Fruit fly (Drosophila melanogaster) whole organism, embryonic: ENCODE data around the gene Gr64b.
A peak's percentile ranks its signal among the peaks of the same experiment; 100 is the strongest.

Experiments used
- Atf3 ChIP-seq: fragments of 200-800 bp; sonication (Bioruptor generic); optimal IDR thresholded peaks from 3 replicates; lab custom pipeline; 2016; ENCODE audit warnings: missing biosample characterization, missing genetic modification characterization
- Bteb2 ChIP-seq: fragments of 200-800 bp; sonication (Bioruptor generic); optimal IDR thresholded peaks from 2 replicates; lab custom pipeline; 2016; ENCODE audit warnings: missing biosample characterization, missing genetic modification characterization
- C15 ChIP-seq: fragments of 200-800 bp; sonication (Bioruptor generic); IDR thresholded peaks from 3 replicates; pipeline ENCODE4 v1.3.6; 2022; ENCODE audit warnings: missing biosample characterization, missing genetic modification characterization
- CG10654 ChIP-seq: fragments of 200-800 bp; sonication (Bioruptor generic); optimal IDR thresholded peaks from 2 replicates; lab custom pipeline; 2016; ENCODE audit warnings: missing biosample characterization, missing genetic modification characterization
- CG11247 ChIP-seq: fragments of 200-800 bp; sonication (Bioruptor generic); IDR thresholded peaks from 2 replicates; pipeline ENCODE4 v1.3.6; 2022; ENCODE audit warnings: missing biosample characterization, missing genetic modification characterization
- CG15696 ChIP-seq: fragments of 200-800 bp; sonication (Bioruptor generic); optimal IDR thresholded peaks from 2 replicates; lab custom pipeline; 2019; ENCODE audit warnings: missing biosample characterization, mild to moderate bottlenecking, missing genetic modification characterization, moderate library complexity
- CG1832 ChIP-seq: fragments of 200-800 bp; sonication (Bioruptor generic); optimal IDR thresholded peaks from 2 replicates; lab custom pipeline; 2017; ENCODE audit warnings: missing biosample characterization, mild to moderate bottlenecking, missing genetic modification characterization, inconsistent platforms
- CG30403 ChIP-seq: fragments of 200-800 bp; sonication (Bioruptor generic); optimal IDR thresholded peaks from 3 replicates; lab custom pipeline; 2016; ENCODE audit warnings: missing biosample characterization, missing genetic modification characterization
- CG30431 ChIP-seq: fragments of 200-800 bp; sonication (Bioruptor generic); optimal IDR thresholded peaks from 2 replicates; lab custom pipeline; 2017; ENCODE audit warnings: missing biosample characterization, missing genetic modification characterization
- CG31388 ChIP-seq: fragments of 200-800 bp; sonication (Bioruptor generic); optimal IDR thresholded peaks from 2 replicates; lab custom pipeline; 2016; ENCODE audit warnings: missing biosample characterization, missing genetic modification characterization
- CG3838 ChIP-seq: fragments of 200-800 bp; sonication (Bioruptor generic); optimal IDR thresholded peaks from 3 replicates; lab custom pipeline; 2016; ENCODE audit warnings: missing biosample characterization, missing genetic modification characterization
- CG4282 ChIP-seq: fragments of 200-800 bp; sonication (Bioruptor generic); optimal IDR thresholded peaks from 2 replicates; lab custom pipeline; 2016; ENCODE audit warnings: missing biosample characterization, missing genetic modification characterization
- CG6272 ChIP-seq: fragments of 200-800 bp; sonication (Bioruptor generic); IDR thresholded peaks from 2 replicates; pipeline ENCODE4 v1.3.6; 2022; ENCODE audit warnings: missing biosample characterization, missing genetic modification characterization
- CG7745 ChIP-seq: fragments of 200-800 bp; sonication (Bioruptor generic); optimal IDR thresholded peaks from 2 replicates; lab custom pipeline; 2018; ENCODE audit warnings: missing biosample characterization, mild to moderate bottlenecking, missing genetic modification characterization, moderate library complexity
- CG7786 ChIP-seq: fragments of 200-800 bp; sonication (Bioruptor generic); optimal IDR thresholded peaks from 2 replicates; lab custom pipeline; 2016; ENCODE audit warnings: missing biosample characterization, missing genetic modification characterization
- CG9215 ChIP-seq: fragments of 200-800 bp; sonication (Bioruptor generic); IDR thresholded peaks from 2 replicates; pipeline ENCODE4 v1.3.6; 2022; ENCODE audit warnings: missing biosample characterization, missing genetic modification characterization
- CG9932 ChIP-seq: fragments of 200-800 bp; sonication (Bioruptor generic); IDR thresholded peaks from 2 replicates; pipeline ENCODE4 v1.3.6; 2022; ENCODE audit warnings: missing biosample characterization, missing genetic modification characterization
- D19A ChIP-seq: fragments of 200-800 bp; optimal IDR thresholded peaks from 3 replicates; lab custom pipeline; 2019; ENCODE audit warnings: missing biosample characterization, mild to moderate bottlenecking, missing genetic modification characterization, moderate library complexity
- D19B ChIP-seq: fragments of 200-800 bp; sonication (Bioruptor generic); optimal IDR thresholded peaks from 2 replicates; lab custom pipeline; 2017; ENCODE audit warnings: missing biosample characterization, mild to moderate bottlenecking, missing genetic modification characterization
- Dll ChIP-seq: fragments of 200-800 bp; sonication (Bioruptor generic); IDR thresholded peaks from 4 replicates; pipeline ENCODE4 v1.3.6; 2022; ENCODE audit warnings: missing biosample characterization, missing genetic modification characterization; ENCODE audit not compliant: partially characterized antibody
- Doc2 ChIP-seq: fragments of 200-800 bp; sonication (Bioruptor generic); IDR thresholded peaks from 2 replicates; pipeline ENCODE4 v1.3.6; 2022; ENCODE audit warnings: missing biosample characterization, missing genetic modification characterization
- Drgx ChIP-seq: fragments of 200-800 bp; sonication (Bioruptor generic); IDR thresholded peaks from 2 replicates; pipeline ENCODE4 v1.3.6; 2022; ENCODE audit warnings: missing biosample characterization, missing genetic modification characterization
- Eip74EF ChIP-seq, 2 experiments: fragments of 200-800 bp in 1 of 2; fragments of >200 bp in 1 of 2; sonication (Bioruptor generic) in 1 of 2; optimal IDR thresholded peaks; 2 replicates each; lab custom pipeline; 2017 to 2019; ENCODE audit warnings: missing biosample characterization in 2 of 2, missing genetic modification characterization in 2 of 2, mild to moderate bottlenecking in 1 of 2, moderate library complexity in 1 of 2
- Lhr ChIP-seq: fragments of 200-800 bp; sonication (Bioruptor generic); optimal IDR thresholded peaks from 3 replicates; lab custom pipeline; 2017; ENCODE audit warnings: mild to moderate bottlenecking, missing biosample characterization, missing genetic modification reagents, missing genetic modification characterization
- Opbp ChIP-seq: fragments of 200-800 bp; sonication (Bioruptor generic); IDR thresholded peaks from 3 replicates; pipeline ENCODE4 v1.3.6; 2022; ENCODE audit warnings: missing biosample characterization, missing genetic modification characterization; ENCODE audit not compliant: partially characterized antibody
- Side ChIP-seq: fragments of 200-800 bp; sonication (Bioruptor generic); optimal IDR thresholded peaks from 2 replicates; lab custom pipeline; 2016; ENCODE audit warnings: missing biosample characterization, missing genetic modification characterization
- Sox100B ChIP-seq: fragments of 200-800 bp; sonication (Bioruptor generic); optimal IDR thresholded peaks from 3 replicates; lab custom pipeline; 2018; ENCODE audit warnings: missing biosample characterization, mild to moderate bottlenecking, missing genetic modification characterization
- Sry-δ ChIP-seq: fragments of 200-800 bp; sonication (Bioruptor generic); optimal IDR thresholded peaks from 2 replicates; lab custom pipeline; 2016; ENCODE audit warnings: missing biosample characterization, missing genetic modification characterization
- Taf1 ChIP-seq: fragments of 200-800 bp; sonication (Bioruptor generic); IDR thresholded peaks from 2 replicates; pipeline ENCODE4 v1.3.6; 2022; ENCODE audit warnings: missing biosample characterization, missing genetic modification characterization
- Usf ChIP-seq: fragments of 200-800 bp; sonication (Bioruptor generic); optimal IDR thresholded peaks from 2 replicates; lab custom pipeline; 2017; ENCODE audit warnings: missing genotype, missing biosample characterization, missing genetic modification characterization
- Xbp1 ChIP-seq: fragments of 200-800 bp; sonication (Bioruptor generic); optimal IDR thresholded peaks from 3 replicates; lab custom pipeline; 2016; ENCODE audit warnings: missing biosample characterization, mild to moderate bottlenecking, missing genetic modification characterization
- abd-A ChIP-seq: fragments of 200-800 bp; sonication (Bioruptor generic); optimal IDR thresholded peaks from 3 replicates; lab custom pipeline; 2019; ENCODE audit warnings: missing biosample characterization, mild to moderate bottlenecking, missing genetic modification characterization, moderate library complexity
- ash1 ChIP-seq: fragments of 200-800 bp; sonication (Bioruptor generic); optimal IDR thresholded peaks from 2 replicates; lab custom pipeline; 2018; ENCODE audit warnings: missing biosample characterization, mild to moderate bottlenecking, missing genetic modification characterization
- br ChIP-seq: fragments of >200 bp; optimal IDR thresholded peaks from 2 replicates; lab custom pipeline; 2017
- ci ChIP-seq: fragments of 200-800 bp; sonication (Bioruptor generic); IDR thresholded peaks from 3 replicates; pipeline ENCODE4 v1.3.6; 2022; ENCODE audit warnings: missing biosample characterization, missing genetic modification characterization
- corto ChIP-seq: fragments of 200-800 bp; sonication (Bioruptor generic); optimal IDR thresholded peaks from 2 replicates; lab custom pipeline; 2016; ENCODE audit warnings: missing biosample characterization, mild to moderate bottlenecking, missing genetic modification characterization, moderate library complexity
- crc ChIP-seq: fragments of 200-800 bp; sonication (Bioruptor generic); optimal IDR thresholded peaks from 2 replicates; lab custom pipeline; 2016; ENCODE audit warnings: missing biosample characterization, missing genetic modification characterization
- dimm ChIP-seq: fragments of 200-800 bp; sonication (Bioruptor generic); IDR thresholded peaks from 2 replicates; pipeline ENCODE4 v1.3.6; 2022; ENCODE audit warnings: missing biosample characterization, missing genetic modification characterization
- dysf ChIP-seq: fragments of 200-800 bp; sonication (Bioruptor generic); IDR thresholded peaks from 3 replicates; pipeline ENCODE4 v1.3.6; 2022; ENCODE audit warnings: missing biosample characterization, missing genetic modification characterization
- gem ChIP-seq: fragments of 200-800 bp; sonication (Bioruptor generic); optimal IDR thresholded peaks from 2 replicates; lab custom pipeline; 2019; ENCODE audit warnings: missing biosample characterization, mild to moderate bottlenecking, missing genetic modification characterization, moderate library complexity
- kah ChIP-seq: fragments of 200-800 bp; sonication (Bioruptor generic); optimal IDR thresholded peaks from 2 replicates; lab custom pipeline; 2018; ENCODE audit warnings: missing biosample characterization, mild to moderate bottlenecking, missing genetic modification characterization
- kay ChIP-seq: fragments of 200-800 bp; sonication (Bioruptor generic); optimal IDR thresholded peaks from 2 replicates; lab custom pipeline; 2016; ENCODE audit warnings: missing biosample characterization, missing genetic modification characterization
- ken ChIP-seq: fragments of 200-800 bp; sonication (Bioruptor generic); IDR thresholded peaks from 3 replicates; pipeline ENCODE4 v1.3.6; 2022; ENCODE audit warnings: missing biosample characterization, missing genetic modification characterization
- nerfin-2 ChIP-seq: fragments of 200-800 bp; sonication (Bioruptor generic); IDR thresholded peaks from 2 replicates; pipeline ENCODE4 v1.3.6; 2022; ENCODE audit warnings: missing biosample characterization, missing genetic modification characterization; ENCODE audit not compliant: partially characterized antibody
- odd ChIP-seq: fragments of 200-800 bp; sonication (Bioruptor generic); optimal IDR thresholded peaks from 2 replicates; lab custom pipeline; 2017; ENCODE audit warnings: missing biosample characterization, mild to moderate bottlenecking, missing genetic modification characterization
- pfk ChIP-seq: fragments of 200-800 bp; sonication (Bioruptor generic); optimal IDR thresholded peaks from 2 replicates; lab custom pipeline; 2018; ENCODE audit warnings: missing biosample characterization, mild to moderate bottlenecking, missing genetic modification characterization, moderate library complexity
- repo ChIP-seq: fragments of 200-800 bp; sonication (Bioruptor generic); optimal IDR thresholded peaks from 2 replicates; lab custom pipeline; 2016; ENCODE audit warnings: missing biosample characterization, missing genetic modification characterization
- shn ChIP-seq: fragments of 200-800 bp; sonication (Bioruptor generic); optimal IDR thresholded peaks from 3 replicates; lab custom pipeline; 2016; ENCODE audit warnings: missing biosample characterization, missing genetic modification characterization
- sima ChIP-seq: fragments of 200-800 bp; sonication (Bioruptor generic); optimal IDR thresholded peaks from 2 replicates; lab custom pipeline; 2016; ENCODE audit warnings: missing biosample characterization, missing genetic modification characterization
- sug ChIP-seq: fragments of 200-800 bp; optimal IDR thresholded peaks from 2 replicates; lab custom pipeline; 2019; ENCODE audit warnings: missing biosample characterization, mild to moderate bottlenecking, missing genetic modification characterization, moderate library complexity
- tll ChIP-seq, 2 experiments: fragments of 200-800 bp in 1 of 2; fragments of >200 bp in 1 of 2; sonication (Bioruptor generic) in 1 of 2; optimal IDR thresholded peaks; 2 replicates each; lab custom pipeline; 2017 to 2019; ENCODE audit warnings: missing biosample characterization in 2 of 2, missing genetic modification characterization in 2 of 2, mild to moderate bottlenecking in 1 of 2, moderate library complexity in 1 of 2
- zfh1 ChIP-seq: fragments of 200-800 bp; sonication (Bioruptor generic); IDR thresholded peaks from 3 replicates; pipeline ENCODE4 v1.3.6; 2022; ENCODE audit warnings: missing biosample characterization, missing genetic modification characterization

The Gr64b gene

dm6 chr3L:4016754-4017153 lies 11.7 kb upstream of the Gr64b start (continued):
- TF ChIP-seq D19A (tag; lab: Kevin White, UChicago), result peak; percentile 51
- TF ChIP-seq kay (GFP tag; lab: Kevin White, UChicago), result no peak
- no peak for TF ChIP-seq Bteb2 (GFP tag; lab: Kevin White, UChicago)
- no peak for TF ChIP-seq CG1832
- TF ChIP-seq Eip74EF (GFP tag; optimal IDR thresholded peaks at IDR 0.05; lab: Kevin White, UChicago), result no peak
- TF ChIP-seq Atf3 (GFP tag; lab: Kevin White, UChicago), result peak; percentile 66
- no peak for TF ChIP-seq abd-A
- no peak for TF ChIP-seq pfk
- no peak for TF ChIP-seq Doc2 (GFP tag; lab: Robert Waterston, UW)
- no peak for TF ChIP-seq Dll
- no peak for TF ChIP-seq Opbp (GFP tag; lab: Robert Waterston, UW)
- TF ChIP-seq CG7745, result no peak
- TF ChIP-seq crc (GFP tag; lab: Kevin White, UChicago), result no peak
- peak; percentile 24 for TF ChIP-seq repo (GFP tag; lab: Kevin White, UChicago)
- no peak for TF ChIP-seq C15 (GFP tag; lab: Robert Waterston, UW)
- peak; percentile 61 for TF ChIP-seq CG10654 (GFP tag; lab: Kevin White, UChicago)
- TF ChIP-seq dysf (GFP tag; lab: Robert Waterston, UW), result peak; percentile 68
- TF ChIP-seq tll (GFP tag; optimal IDR thresholded peaks at IDR 0.05; lab: Kevin White, UChicago), result no peak
- TF ChIP-seq Taf1 (GFP tag; lab: Robert Waterston, UW), result no peak
- TF ChIP-seq Side (GFP tag; lab: Kevin White, UChicago), result peak; percentile 45
- TF ChIP-seq CG30431 (GFP tag; lab: Kevin White, UChicago), result peak; percentile 83
- peak; percentile 75 for TF ChIP-seq Xbp1 (GFP tag; lab: Kevin White, UChicago)
- no peak for TF ChIP-seq br
- TF ChIP-seq CG3838 (GFP tag; lab: Kevin White, UChicago), result no peak
- TF ChIP-seq D19B (GFP tag; lab: Kevin White, UChicago), result no peak
- TF ChIP-seq odd, result no peak
- peak; percentile 90 for TF ChIP-seq zfh1 (GFP tag; lab: Robert Waterston, UW)
- TF ChIP-seq sug (tag; lab: Kevin White, UChicago), result no peak
- TF ChIP-seq Usf (GFP tag; lab: Kevin White, UChicago), result peak; percentile 33
- TF ChIP-seq gem (tag; lab: Kevin White, UChicago), result peak; percentile 72
- TF ChIP-seq Lhr, result peak; percentile 34
- TF ChIP-seq corto (GFP tag; lab: Kevin White, UChicago), result no peak
- TF ChIP-seq nerfin-2, result no peak
- TF ChIP-seq CG7786 (GFP tag; lab: Kevin White, UChicago), result peak; percentile 52
- peak; percentile 89 for TF ChIP-seq CG15696 (tag; lab: Kevin White, UChicago)
- TF ChIP-seq ci, result peak; percentile 87
- TF ChIP-seq Drgx (GFP tag; lab: Robert Waterston, UW), result peak; percentile 53
- TF ChIP-seq dimm (GFP tag; lab: Robert Waterston, UW), result no peak
- peak; percentile 36 for TF ChIP-seq shn (GFP tag; lab: Kevin White, UChicago)
- TF ChIP-seq sima (GFP tag; lab: Kevin White, UChicago), result no peak
- TF ChIP-seq ash1 (GFP tag; lab: Kevin White, UChicago), result no peak
- TF ChIP-seq CG6272, result peak; percentile 57
- peak; percentile 13 for TF ChIP-seq kah (GFP tag; lab: Kevin White, UChicago)
- peak; percentile 59 for TF ChIP-seq CG30403
- TF ChIP-seq CG11247, result no peak
- TF ChIP-seq Sox100B, result peak; percentile 25
- peak; percentile 75 for TF ChIP-seq ken (GFP tag; lab: Robert Waterston, UW)
- TF ChIP-seq CG4282 (GFP tag; lab: Kevin White, UChicago), result no peak
- TF ChIP-seq Sry-δ (GFP tag; lab: Kevin White, UChicago), result no peak
- no peak for TF ChIP-seq CG9215
- no peak for TF ChIP-seq CG9932 (GFP tag; lab: Robert Waterston, UW)
- peak; percentile 28 for TF ChIP-seq CG31388 (GFP tag; lab: Kevin White, UChicago)
